Worm (Caenorhabditis elegans): ENCODE results near the gene lmbr-1.
A peak's percentile ranks its signal among the peaks of the same experiment; 100 is the strongest.

lmbr-1 gene

ce11 chrIII:8411976-8412375, 39.9 kb downstream of the lmbr-1 start (continued):
- TF ChIP-seq hmg-1.1 (GFP tag; IDR thresholded peaks at IDR 0.05) (peak; percentile 81), Y5F2A.4 (GFP tag; optimal IDR thresholded peaks at IDR 0.05) (no peak), R02D3.7 (tag; optimal IDR thresholded peaks at IDR 0.05) (no peak), lin-39 (tag; optimal IDR thresholded peaks at IDR 0.05) (no peak), mdl-1 (tag; optimal IDR thresholded peaks at IDR 0.05) (peak in 1 of 2 experiments; percentile 68), dpl-1 (GFP tag; optimal IDR thresholded peaks at IDR 0.05) (peak; percentile 62), ceh-28 (tag; optimal IDR thresholded peaks at IDR 0.05) (no peak), ceh-62 (tag; optimal IDR thresholded peaks at IDR 0.05) (no peak), madf-5 (GFP tag; IDR thresholded peaks at IDR 0.05) (no peak), nhr-25 (tag; optimal IDR thresholded peaks at IDR 0.05; ENCODE audit: borderline replicate concordance, insufficient read depth) (peak; percentile 1), lin-29 (GFP tag; IDR thresholded peaks at IDR 0.05) (no peak), set-16 (GFP tag; IDR thresholded peaks at IDR 0.05) (no peak), unc-39 (tag; optimal IDR thresholded peaks at IDR 0.05) (no peak)

ce11 chrIII:8413501-8413900, 41.4 kb downstream of the lmbr-1 start:
- peak; percentile 57 for TF ChIP-seq nhr-6 (tag; optimal IDR thresholded peaks at IDR 0.05)
- no peak for TF ChIP-seq zfp-2 (tag; optimal IDR thresholded peaks at IDR 0.05)
- no peak for TF ChIP-seq zip-11 (GFP tag; IDR thresholded peaks at IDR 0.05)

- TF ChIP-seq ces-1 (GFP tag; optimal IDR thresholded peaks at IDR 0.05) (peak; percentile 47), snpc-4 (tag; optimal IDR thresholded peaks at IDR 0.05) (no peak), ceh-82 (tag; optimal IDR thresholded peaks at IDR 0.05) (no peak), ama-1 (optimal IDR thresholded peaks at IDR 0.05) (no peak)
Observed at ce11 chrIII:8416871-8417191, 44.8 kb downstream of the lmbr-1 start.

ce11 chrIII:8417192-8417967, 45.3 kb downstream of the lmbr-1 start:
- TF ChIP-seq fkh-10 (GFP tag; optimal IDR thresholded peaks at IDR 0.05) (peak; percentile 54), daf-8 (GFP tag; IDR thresholded peaks at IDR 0.05) (no peak), hif-1 (tag; optimal IDR thresholded peaks at IDR 0.05) (peak; percentile 39 to 73), lin-13 (GFP tag; optimal IDR thresholded peaks at IDR 0.05) (peak; percentile 67), spr-3 (GFP tag; optimal IDR thresholded peaks at IDR 0.05) (peak; percentile 31), ceh-44 (GFP tag; IDR thresholded peaks at IDR 0.05) (no peak), ctbp-1 (GFP tag; IDR thresholded peaks at IDR 0.05) (peak; percentile 89), nhr-102 (tag; optimal IDR thresholded peaks at IDR 0.05) (peak; percentile 90), nhr-42 (GFP tag; IDR thresholded peaks at IDR 0.05) (peak; percentile 39; the same call in 1 of the 2 replicates), daf-12 (tag; optimal IDR thresholded peaks at IDR 0.05) (no peak), T26A8.4 (GFP tag; IDR thresholded peaks at IDR 0.05) (peak; percentile 91), set-16 (GFP tag; IDR thresholded peaks at IDR 0.05) (peak; percentile 54), unc-62 (GFP tag; optimal IDR thresholded peaks at IDR 0.05 in 1 of 2) (peak; percentile 71 to 100), unc-62 (tag; optimal IDR thresholded peaks at IDR 0.05) (peak; percentile 83), spr-1 (tag; optimal IDR thresholded peaks at IDR 0.05) (peak; percentile 83), lin-29 (GFP tag; IDR thresholded peaks at IDR 0.05) (no peak), dve-1 (tag; optimal IDR thresholded peaks at IDR 0.05; ENCODE audit: insufficient read depth) (peak; percentile 95), mxl-3 (GFP tag; optimal IDR thresholded peaks at IDR 0.05) (peak; percentile 70), daf-19 (GFP tag; conservative IDR thresholded peaks at IDR 0.05) (0 out of 2 replicates have a peak, but pooled peaks have one; percentile 59), Y48G9A.11 (GFP tag; IDR thresholded peaks at IDR 0.05) (no peak), Y75B8A.6 (GFP tag; IDR thresholded peaks at IDR 0.05) (no peak), D1046.2 (GFP tag; IDR thresholded peaks at IDR 0.05) (no peak), nhr-11 (tag; optimal IDR thresholded peaks at IDR 0.05) (peak; percentile 95), ceh-62 (tag; optimal IDR thresholded peaks at IDR 0.05) (no peak), R02D3.7 (tag; optimal IDR thresholded peaks at IDR 0.05) (no peak), nhr-237 (tag; optimal IDR thresholded peaks at IDR 0.05) (no peak), hlh-11 (tag; optimal IDR thresholded peaks at IDR 0.05) (peak; percentile 94), lsy-2 (tag; optimal IDR thresholded peaks at IDR 0.05) (peak; percentile 97 to 98), vab-7 (GFP tag; IDR thresholded peaks at IDR 0.05) (peak; percentile 34; the same call in 1 of the 2 replicates), nhr-6 (tag; optimal IDR thresholded peaks at IDR 0.05) (peak; percentile 71), madf-5 (GFP tag; IDR thresholded peaks at IDR 0.05) (no peak), zip-11 (GFP tag; IDR thresholded peaks at IDR 0.05) (no peak)
